Worm (Caenorhabditis elegans) whole organism, young adult: ENCODE measurements around the gene B0252.5.

Experiments used
- B0035.1 ChIP-seq: sonication (generic microtip); optimal IDR thresholded peaks from 2 replicates; lab custom pipeline; 2016; ENCODE audit warnings: missing genetic modification characterization, mild to moderate bottlenecking, missing compliant biosample characterization, missing genotype, missing genetic modification reagents
- C17E4.6 ChIP-seq: fragments of 200-800 bp; sonication (Bioruptor generic); IDR thresholded peaks from 2 replicates; pipeline ENCODE4 v1.3.6; 2022; ENCODE audit warnings: missing genetic modification reagents, missing genetic modification characterization, missing compliant biosample characterization
- F10E7.11 ChIP-seq: sonication (generic microtip); optimal IDR thresholded peaks from 2 replicates; lab custom pipeline; 2017; ENCODE audit warnings: mild to moderate bottlenecking, missing genetic modification characterization, moderate library complexity, missing compliant biosample characterization
- F49E8.2 ChIP-seq: sonication (generic microtip); optimal IDR thresholded peaks from 3 replicates; lab custom pipeline; 2017; ENCODE audit warnings: missing genetic modification characterization, mild to moderate bottlenecking, missing compliant biosample characterization, antibody characterized with exemption, moderate library complexity; ENCODE audit not compliant: insufficient read depth
- F52B5.7 ChIP-seq: sonication (generic microtip); optimal IDR thresholded peaks from 2 replicates; lab custom pipeline; 2016; ENCODE audit warnings: mild to moderate bottlenecking, missing genetic modification characterization, missing compliant biosample characterization
- F55B11.4 ChIP-seq: sonication (generic microtip); optimal IDR thresholded peaks from 2 replicates; lab custom pipeline; 2016; ENCODE audit warnings: missing compliant biosample characterization, missing genetic modification characterization, borderline replicate concordance; ENCODE audit not compliant: insufficient read depth
- F57C9.4 ChIP-seq: sonication (generic microtip); optimal IDR thresholded peaks from 2 replicates; lab custom pipeline; 2017; ENCODE audit warnings: mild to moderate bottlenecking, missing genetic modification characterization, missing compliant biosample characterization
- K12H6.12 ChIP-seq: fragments of 200-800 bp; sonication (Bioruptor generic); optimal IDR thresholded peaks from 2 replicates; lab custom pipeline; 2018; ENCODE audit warnings: mild to moderate bottlenecking, missing genetic modification characterization, missing compliant biosample characterization
- T26A5.8 ChIP-seq: sonication (generic microtip); optimal IDR thresholded peaks from 2 replicates; lab custom pipeline; 2016; ENCODE audit warnings: missing genetic modification characterization, missing compliant biosample characterization
- Y67H2A.10 ChIP-seq: fragments of 200-800 bp; sonication (Bioruptor generic); conservative IDR thresholded peaks from 2 replicates; pipeline ENCODE4 v1.3.6; 2022; ENCODE audit warnings: missing genetic modification reagents, missing genetic modification characterization, missing compliant biosample characterization
- ZK185.1 ChIP-seq: sonication (generic microtip); optimal IDR thresholded peaks from 2 replicates; lab custom pipeline; 2016; ENCODE audit warnings: mild to moderate bottlenecking, missing genetic modification characterization, missing compliant biosample characterization; ENCODE audit not compliant: poor library complexity, severe bottlenecking
- akir-1 ChIP-seq: fragments of 200-800 bp; sonication (Bioruptor generic); optimal IDR thresholded peaks from 2 replicates; lab custom pipeline; 2018; ENCODE audit warnings: mild to moderate bottlenecking, missing genetic modification characterization, moderate library complexity, missing compliant biosample characterization
- ama-1 ChIP-seq, 3 experiments: fragments of 150-350 bp in 1 of 3; sonication (generic microtip) in 2 of 3; optimal IDR thresholded peaks; 2 replicates each; lab custom pipeline; 2014 to 2018; ENCODE audit warnings: missing biosample characterization in 2 of 3, missing genetic modification characterization in 2 of 3, missing genetic modification reagents in 2 of 3
- aptf-2 ChIP-seq: fragments of 200-800 bp; sonication (Bioruptor generic); conservative IDR thresholded peaks from 2 replicates; pipeline ENCODE4 v1.3.6; 2022; ENCODE audit warnings: missing genetic modification reagents, missing genetic modification characterization, missing compliant biosample characterization
- aptf-3 ChIP-seq: fragments of 200-800 bp; sonication (Bioruptor generic); IDR thresholded peaks from 2 replicates; pipeline ENCODE4 v1.3.6; 2022; ENCODE audit warnings: missing genetic modification characterization, missing compliant biosample characterization
- athp-1 ChIP-seq: sonication (generic microtip); optimal IDR thresholded peaks from 2 replicates; lab custom pipeline; 2017; ENCODE audit warnings: mild to moderate bottlenecking, missing genetic modification characterization, missing compliant biosample characterization
- attf-5 ChIP-seq: fragments of 200-800 bp; sonication (Bioruptor generic); optimal IDR thresholded peaks from 2 replicates; lab custom pipeline; 2018; ENCODE audit warnings: mild to moderate bottlenecking, missing genetic modification characterization, missing compliant biosample characterization
- bed-2 ChIP-seq: fragments of 200-800 bp; sonication (Bioruptor generic); IDR thresholded peaks from 2 replicates; pipeline ENCODE4 v1.3.6; 2022; ENCODE audit warnings: missing genetic modification reagents, missing genetic modification characterization, missing compliant biosample characterization
- ceh-40 ChIP-seq: fragments of 200-800 bp; sonication (Bioruptor generic); IDR thresholded peaks from 2 replicates; pipeline ENCODE4 v1.3.6; 2022; ENCODE audit warnings: missing genetic modification characterization, missing compliant biosample characterization
- ceh-58 ChIP-seq: fragments of 200-800 bp; sonication (Bioruptor generic); IDR thresholded peaks from 2 replicates; pipeline ENCODE4 v1.3.6; 2022; ENCODE audit warnings: missing genetic modification characterization, missing compliant biosample characterization
- ceh-79 ChIP-seq: sonication (generic microtip); optimal IDR thresholded peaks from 2 replicates; lab custom pipeline; 2017; ENCODE audit warnings: mild to moderate bottlenecking, missing genetic modification characterization, missing compliant biosample characterization
- dpff-1 ChIP-seq: sonication (generic microtip); optimal IDR thresholded peaks from 2 replicates; lab custom pipeline; 2017; ENCODE audit warnings: mild to moderate bottlenecking, missing genetic modification characterization, missing compliant biosample characterization
- egl-18 ChIP-seq: fragments of 200-800 bp; sonication (Bioruptor generic); IDR thresholded peaks from 2 replicates; pipeline ENCODE4 v1.3.6; 2022; ENCODE audit warnings: missing genetic modification reagents, missing genetic modification characterization, missing compliant biosample characterization
- egl-44 ChIP-seq: fragments of 200-800 bp; sonication (Bioruptor generic); IDR thresholded peaks from 2 replicates; pipeline ENCODE4 v1.3.6; 2022; ENCODE audit warnings: missing genetic modification reagents, missing genetic modification characterization, missing compliant biosample characterization
- ets-4 ChIP-seq: fragments of 200-800 bp; sonication (Bioruptor generic); optimal IDR thresholded peaks from 2 replicates; lab custom pipeline; 2018; ENCODE audit warnings: mild to moderate bottlenecking, missing genetic modification characterization, missing compliant biosample characterization
- fkh-3 ChIP-seq: sonication (generic microtip); optimal IDR thresholded peaks from 2 replicates; lab custom pipeline; 2016; ENCODE audit warnings: mild to moderate bottlenecking, missing genetic modification characterization, missing compliant biosample characterization
- gei-17 ChIP-seq: fragments of 200-800 bp; sonication (Bioruptor generic); optimal IDR thresholded peaks from 2 replicates; lab custom pipeline; 2018; ENCODE audit warnings: mild to moderate bottlenecking, missing genetic modification characterization, missing compliant biosample characterization
- hlh-12 ChIP-seq: sonication (generic microtip); optimal IDR thresholded peaks from 2 replicates; lab custom pipeline; 2016; ENCODE audit warnings: missing genetic modification characterization, missing compliant biosample characterization
- hlh-26 ChIP-seq: fragments of 200-800 bp; sonication (Bioruptor generic); conservative IDR thresholded peaks from 2 replicates; pipeline ENCODE4 v1.3.6; 2022; ENCODE audit warnings: missing genetic modification reagents, missing genetic modification characterization, missing compliant biosample characterization
- hmg-1.2 ChIP-seq: fragments of 200-800 bp; sonication (Bioruptor generic); IDR thresholded peaks from 2 replicates; pipeline ENCODE4 v1.3.6; 2022; ENCODE audit warnings: missing genetic modification reagents, missing genetic modification characterization, missing compliant biosample characterization
- lin-54 ChIP-seq: fragments of 200-800 bp; sonication (Bioruptor generic); optimal IDR thresholded peaks from 2 replicates; lab custom pipeline; 2018; ENCODE audit warnings: mild to moderate bottlenecking, missing genetic modification characterization, missing compliant biosample characterization
- mel-28 ChIP-seq: sonication (generic microtip); optimal IDR thresholded peaks from 2 replicates; lab custom pipeline; 2016; ENCODE audit warnings: borderline replicate concordance, mild to moderate bottlenecking, missing genetic modification characterization, missing compliant biosample characterization
- nfya-2 ChIP-seq: fragments of 200-800 bp; sonication (Bioruptor generic); IDR thresholded peaks from 2 replicates; pipeline ENCODE4 v1.3.6; 2022; ENCODE audit warnings: missing genetic modification reagents, missing genetic modification characterization, missing compliant biosample characterization
- nhr-120 ChIP-seq: fragments of 200-800 bp; sonication (Bioruptor generic); IDR thresholded peaks from 2 replicates; pipeline ENCODE4 v1.3.6; 2022; ENCODE audit warnings: missing genetic modification characterization, missing compliant biosample characterization
- nhr-90 ChIP-seq: sonication (generic microtip); optimal IDR thresholded peaks from 2 replicates; lab custom pipeline; 2016; ENCODE audit warnings: missing genotype, mild to moderate bottlenecking, missing genetic modification characterization, missing compliant biosample characterization
- pbrm-1 ChIP-seq: fragments of 200-800 bp; sonication (Bioruptor generic); IDR thresholded peaks from 2 replicates; pipeline ENCODE4 v1.3.6; 2022; ENCODE audit warnings: missing genetic modification reagents, missing genetic modification characterization, missing compliant biosample characterization
- pha-4 ChIP-seq: fragments of 150-350 bp; sonication (generic microtip); optimal IDR thresholded peaks from 2 replicates; lab custom pipeline; 2014; ENCODE audit warnings: missing biosample characterization, missing genetic modification reagents, missing genetic modification characterization
- sea-2 ChIP-seq: fragments of 200-800 bp; sonication (Bioruptor generic); IDR thresholded peaks from 2 replicates; pipeline ENCODE4 v1.3.6; 2022; ENCODE audit warnings: missing genetic modification characterization, missing compliant biosample characterization
- snpc-1.3 ChIP-seq: sonication (generic microtip); optimal IDR thresholded peaks from 2 replicates; lab custom pipeline; 2017; ENCODE audit warnings: missing genetic modification characterization, mild to moderate bottlenecking, missing compliant biosample characterization, antibody characterized with exemption, moderate library complexity, missing genotype, missing genetic modification reagents; ENCODE audit not compliant: insufficient read depth
- snpc-3.4 ChIP-seq: sonication (generic microtip); optimal IDR thresholded peaks from 2 replicates; lab custom pipeline; 2017; ENCODE audit warnings: missing genetic modification characterization, mild to moderate bottlenecking, missing compliant biosample characterization, antibody characterized with exemption, moderate library complexity, missing genotype, missing genetic modification reagents
- sptf-2 ChIP-seq: fragments of 200-800 bp; sonication (Bioruptor generic); optimal IDR thresholded peaks from 2 replicates; lab custom pipeline; 2018; ENCODE audit warnings: mild to moderate bottlenecking, missing genetic modification characterization, missing compliant biosample characterization
- tbx-9 ChIP-seq: sonication (generic microtip); optimal IDR thresholded peaks from 2 replicates; lab custom pipeline; 2016; ENCODE audit warnings: borderline replicate concordance, missing genetic modification characterization, inconsistent platforms, missing compliant biosample characterization
- tlf-1 ChIP-seq: fragments of 200-800 bp; sonication (Bioruptor generic); optimal IDR thresholded peaks from 2 replicates; lab custom pipeline; 2018; ENCODE audit warnings: mild to moderate bottlenecking, missing genetic modification characterization, missing compliant biosample characterization
- unc-62 ChIP-seq: fragments of 150-350 bp; optimal IDR thresholded peaks from 2 replicates; lab custom pipeline; 2014; ENCODE audit warnings: missing biosample characterization, missing genetic modification reagents, missing genetic modification characterization
- xnd-1 ChIP-seq: sonication (generic microtip); optimal IDR thresholded peaks from 2 replicates; lab custom pipeline; 2016; ENCODE audit warnings: missing genotype, missing genetic modification reagents, missing genetic modification characterization, missing compliant biosample characterization
- ztf-18 ChIP-seq: sonication (generic microtip); optimal IDR thresholded peaks from 2 replicates; lab custom pipeline; 2016; ENCODE audit warnings: missing genotype, mild to moderate bottlenecking, missing genetic modification characterization, missing compliant biosample characterization
- ztf-26 ChIP-seq: sonication (generic microtip); optimal IDR thresholded peaks from 2 replicates; lab custom pipeline; 2017; ENCODE audit warnings: missing genetic modification characterization, missing compliant biosample characterization
- ztf-28 ChIP-seq: fragments of 200-800 bp; sonication (Bioruptor generic); IDR thresholded peaks from 2 replicates; pipeline ENCODE4 v1.3.6; 2022; ENCODE audit warnings: missing genetic modification reagents, missing genetic modification characterization, missing compliant biosample characterization
- ztf-6 ChIP-seq: fragments of 200-800 bp; sonication (Bioruptor generic); IDR thresholded peaks from 2 replicates; pipeline ENCODE4 v1.3.6; 2022; ENCODE audit warnings: missing genetic modification reagents, missing genetic modification characterization, missing compliant biosample characterization

The B0252.5 gene

ce11 chrII:6926488-6926887 lies 7.8 kb upstream of the B0252.5 start (continued):
- no peak for TF ChIP-seq xnd-1
- no peak for TF ChIP-seq fkh-3 (tag; lab: Kevin White, UChicago)
- TF ChIP-seq Y67H2A.10 (GFP tag; lab: Robert Waterston, UW): no peak
- TF ChIP-seq bed-2 (GFP tag; lab: Robert Waterston, UW): no peak
- no peak for TF ChIP-seq sptf-2 (GFP tag; lab: Kevin White, UChicago)
- TF ChIP-seq lin-54: peak; percentile 41
- no peak for TF ChIP-seq akir-1 (GFP tag; lab: Kevin White, UChicago)
- TF ChIP-seq egl-44 (GFP tag; lab: Robert Waterston, UW): no peak
- peak; percentile 21 for TF ChIP-seq ztf-18 (tag; lab: Kevin White, UChicago)
- TF ChIP-seq T26A5.8: no peak
- no peak for TF ChIP-seq ztf-26
- no peak for TF ChIP-seq mel-28 (tag; lab: Kevin White, UChicago)
- no peak for TF ChIP-seq F49E8.2 (tag; lab: Kevin White, UChicago)
- no peak for TF ChIP-seq B0035.1 (tag; lab: Kevin White, UChicago)
- TF ChIP-seq tbx-9 (tag; lab: Kevin White, UChicago): no peak
- TF ChIP-seq F52B5.7 (tag; lab: Kevin White, UChicago): no peak
- TF ChIP-seq ets-4 (GFP tag; lab: Kevin White, UChicago): peak; percentile 39
- no peak for TF ChIP-seq nhr-120 (GFP tag; lab: Robert Waterston, UW)
- TF ChIP-seq F57C9.4: no peak
- TF ChIP-seq ZK185.1: peak; percentile 8
- TF ChIP-seq pbrm-1 (GFP tag; lab: Robert Waterston, UW): peak; percentile 39; the same call in 1 of the 2 replicates
- no peak for TF ChIP-seq tlf-1 (GFP tag; lab: Kevin White, UChicago)
- TF ChIP-seq C17E4.6 (GFP tag; lab: Robert Waterston, UW): no peak
- TF ChIP-seq K12H6.12 (tag; lab: Kevin White, UChicago): peak; percentile 66
- TF ChIP-seq pha-4 (tag; lab: Kevin White, UChicago): peak; percentile 21
- TF ChIP-seq ztf-28 (GFP tag; lab: Robert Waterston, UW): no peak
- peak; percentile 89 for TF ChIP-seq hmg-1.2 (GFP tag; lab: Robert Waterston, UW)
- TF ChIP-seq snpc-1.3: no peak
- peak; percentile 73 for TF ChIP-seq attf-5 (GFP tag; lab: Kevin White, UChicago)
- no peak for TF ChIP-seq ceh-58 (GFP tag; lab: Robert Waterston, UW)
- no peak for TF ChIP-seq sea-2 (GFP tag; lab: Robert Waterston, UW)
- peak; percentile 29 for TF ChIP-seq nhr-90 (tag; lab: Kevin White, UChicago)
- TF ChIP-seq dpff-1 (tag; lab: Kevin White, UChicago): no peak
- TF ChIP-seq nfya-2 (GFP tag; lab: Robert Waterston, UW): no peak
- no peak for TF ChIP-seq ztf-6
- TF ChIP-seq F55B11.4 (tag; lab: Kevin White, UChicago): no peak
- no peak for TF ChIP-seq aptf-2
- TF ChIP-seq hlh-12 (tag; lab: Kevin White, UChicago): no peak
- TF ChIP-seq snpc-3.4 (tag; lab: Kevin White, UChicago): no peak
- TF ChIP-seq egl-18: no peak
- no peak for TF ChIP-seq unc-62
- peak; percentile 8 for TF ChIP-seq gei-17 (GFP tag; lab: Kevin White, UChicago)
- TF ChIP-seq aptf-3 (GFP tag; lab: Robert Waterston, UW): no peak
- TF ChIP-seq ama-1 (optimal IDR thresholded peaks at IDR 0.05; lab: Kevin White, UChicago): no peak
- TF ChIP-seq ama-1 (GFP tag; optimal IDR thresholded peaks at IDR 0.05; lab: Kevin White, UChicago): no peak
- TF ChIP-seq ceh-40 (GFP tag; lab: Robert Waterston, UW): no peak
- no peak for TF ChIP-seq ceh-79
- no peak for TF ChIP-seq F10E7.11 (tag; lab: Kevin White, UChicago)
- no peak for TF ChIP-seq athp-1 (tag; lab: Kevin White, UChicago)
- TF ChIP-seq hlh-26 (GFP tag; lab: Robert Waterston, UW): no peak
